Fruit fly (Drosophila melanogaster): ENCODE data around the gene LManVI.
A peak's percentile ranks its signal among the peaks of the same experiment; 100 is the strongest.

Gene LManVI

DNA sequence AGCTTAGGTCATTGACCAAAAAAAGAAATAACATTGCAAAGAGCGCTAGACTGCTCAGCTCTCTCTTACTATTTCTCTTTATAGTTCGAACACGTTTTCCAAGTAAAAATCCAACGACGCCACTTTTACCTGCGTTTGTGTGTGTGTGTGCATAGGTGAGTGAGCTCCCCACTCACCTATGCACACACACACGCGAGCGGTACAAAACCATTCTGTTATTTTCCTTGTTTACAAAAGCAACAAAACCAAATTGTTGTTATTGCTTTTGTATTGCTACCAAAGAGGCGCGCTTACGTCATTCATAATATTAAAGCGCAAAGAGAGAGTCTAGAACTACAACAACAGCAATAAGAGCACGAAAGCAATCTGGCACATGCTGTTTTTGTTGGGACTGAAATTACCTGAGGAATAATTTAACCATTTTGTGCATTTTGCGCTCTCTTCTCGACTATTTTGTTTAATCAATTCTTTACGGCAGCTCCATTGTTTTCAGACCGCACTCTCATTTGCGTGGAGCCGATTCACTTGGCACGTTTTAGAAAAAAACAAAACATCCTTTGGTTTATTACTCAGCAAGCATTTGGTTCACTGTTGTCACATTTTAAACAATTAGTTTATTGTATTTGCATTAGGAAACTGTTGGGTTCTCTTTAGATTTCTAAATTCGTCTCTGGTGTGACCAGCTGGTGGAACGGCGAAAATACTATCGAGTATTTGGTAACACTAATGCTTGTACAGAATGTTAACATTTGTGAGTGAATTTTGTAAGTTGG is 40.9 kb downstream of the LManVI start, which contains the start of gene raw (continued):
- no peak for TF ChIP-seq Elba2 (GFP tag; optimal IDR thresholded peaks at IDR 0.05)
- TF ChIP-seq corto (GFP tag; optimal IDR thresholded peaks at IDR 0.05) = no peak
- TF ChIP-seq Bteb2 (GFP tag; optimal IDR thresholded peaks at IDR 0.05) = no peak
- peak; percentile 19 for TF ChIP-seq CG9437 (GFP tag; optimal IDR thresholded peaks at IDR 0.05)
- peak; percentile 53 for TF ChIP-seq B-H2 (GFP tag; optimal IDR thresholded peaks at IDR 0.05)
- TF ChIP-seq otp (GFP tag; IDR thresholded peaks at IDR 0.05) = no peak
- no peak for TF ChIP-seq croc (GFP tag; conservative IDR thresholded peaks at IDR 0.05)
- no peak for TF ChIP-seq Kr (GFP tag; optimal IDR thresholded peaks at IDR 0.05)
- TF ChIP-seq p53 (GFP tag; optimal IDR thresholded peaks at IDR 0.05) = no peak
- no peak for TF ChIP-seq tna (GFP tag; IDR thresholded peaks at IDR 0.05; ENCODE audit: partially characterized antibody)
- no peak for TF ChIP-seq CG17612 (GFP tag; IDR thresholded peaks at IDR 0.05)
- no peak for TF ChIP-seq Bdp1 (GFP tag; optimal IDR thresholded peaks at IDR 0.05)
- TF ChIP-seq CG2712 (tag; optimal IDR thresholded peaks at IDR 0.05) = no peak
- TF ChIP-seq CG12769 (tag; optimal IDR thresholded peaks at IDR 0.05) = no peak
- no peak for TF ChIP-seq CG6683 (GFP tag; optimal IDR thresholded peaks at IDR 0.05)
- no peak for TF ChIP-seq Sin3A (optimal IDR thresholded peaks at IDR 0.05)
- no peak for TF ChIP-seq CG9727 (GFP tag; optimal IDR thresholded peaks at IDR 0.05)
- TF ChIP-seq Asciz (GFP tag; optimal IDR thresholded peaks at IDR 0.05) = no peak
- no peak for TF ChIP-seq bsh (GFP tag; optimal IDR thresholded peaks at IDR 0.05)
- no peak for TF ChIP-seq dpn (GFP tag; optimal IDR thresholded peaks at IDR 0.05)
- no peak for TF ChIP-seq CG7556 (GFP tag; optimal IDR thresholded peaks at IDR 0.05)
- TF ChIP-seq ken (GFP tag; IDR thresholded peaks at IDR 0.05) = no peak
- no peak for TF ChIP-seq CG30431 (GFP tag; optimal IDR thresholded peaks at IDR 0.05)
- no peak for TF ChIP-seq CG15514 (GFP tag; optimal IDR thresholded peaks at IDR 0.05)
- TF ChIP-seq CG11504 (tag; optimal IDR thresholded peaks at IDR 0.05) = no peak
- no peak for TF ChIP-seq Hr3 (GFP tag; optimal IDR thresholded peaks at IDR 0.05)
- no peak for TF ChIP-seq chm (GFP tag; IDR thresholded peaks at IDR 0.05)
- TF ChIP-seq CG32532 (GFP tag; IDR thresholded peaks at IDR 0.05) = no peak
- peak; percentile 75 for TF ChIP-seq Med (GFP tag)
- TF ChIP-seq C15 (GFP tag; IDR thresholded peaks at IDR 0.05) = no peak
- TF ChIP-seq CG17802 (tag; optimal IDR thresholded peaks at IDR 0.05) = no peak
- TF ChIP-seq az2 (GFP tag; optimal IDR thresholded peaks at IDR 0.05) = no peak
- peak; percentile 14; the same call in 1 of the 2 replicates for TF ChIP-seq Atf6 (GFP tag; IDR thresholded peaks at IDR 0.05)
- TF ChIP-seq zf30C (GFP tag; optimal IDR thresholded peaks at IDR 0.05) = no peak
- TF ChIP-seq CG4617 (GFP tag; optimal IDR thresholded peaks at IDR 0.05; ENCODE audit: borderline replicate concordance) = peak; percentile 16
- TF ChIP-seq CG7372 (GFP tag; IDR thresholded peaks at IDR 0.05) = no peak
- peak; percentile 43 for TF ChIP-seq cwo (GFP tag; optimal IDR thresholded peaks at IDR 0.05)
- peak; percentile 46; the same call in 1 of the 2 replicates for TF ChIP-seq sob (GFP tag; IDR thresholded peaks at IDR 0.05)
- no peak for TF ChIP-seq CG33213 (GFP tag; optimal IDR thresholded peaks at IDR 0.05)
- TF ChIP-seq tup (GFP tag; optimal IDR thresholded peaks at IDR 0.05) = no peak
- TF ChIP-seq ato (GFP tag; IDR thresholded peaks at IDR 0.05; ENCODE audit: partially characterized antibody) = no peak
- TF ChIP-seq CG6791 (GFP tag; IDR thresholded peaks at IDR 0.05; ENCODE audit: partially characterized antibody) = no peak
- TF ChIP-seq nau (GFP tag; optimal IDR thresholded peaks at IDR 0.05) = peak; percentile 27
- TF ChIP-seq CG15269 (tag; optimal IDR thresholded peaks at IDR 0.05) = no peak
- TF ChIP-seq Sry-β (GFP tag; optimal IDR thresholded peaks at IDR 0.05) = no peak
- no peak for TF ChIP-seq dysf (GFP tag; IDR thresholded peaks at IDR 0.05)
- TF ChIP-seq CG7271 (tag; optimal IDR thresholded peaks at IDR 0.05) = no peak
- no peak for TF ChIP-seq mam (GFP tag; optimal IDR thresholded peaks at IDR 0.05)
- no peak for TF ChIP-seq CG17359 (tag; optimal IDR thresholded peaks at IDR 0.05)
- no peak for TF ChIP-seq CG17361 (GFP tag; IDR thresholded peaks at IDR 0.05)

All from whole organism, embryonic.